Worm (Caenorhabditis elegans) whole organism, late embryonic: Measurements from ENCODE around the gene T11G6.5.
A peak's percentile ranks its signal among the peaks of the same experiment; 100 is the strongest.

Experiments used
- C08G9.2 ChIP-seq: sonication (generic microtip); optimal IDR thresholded peaks from 2 replicates; lab custom pipeline; 2016; ENCODE audit warnings: mild to moderate bottlenecking, missing genetic modification characterization, moderate library complexity, missing compliant biosample characterization
- F13H6.1 ChIP-seq: sonication (generic microtip); optimal IDR thresholded peaks from 2 replicates; lab custom pipeline; 2016; ENCODE audit warnings: missing genetic modification characterization, missing compliant biosample characterization
- K02D7.2 ChIP-seq: sonication (generic microtip); optimal IDR thresholded peaks from 2 replicates; lab custom pipeline; 2017; ENCODE audit warnings: mild to moderate bottlenecking, missing genetic modification characterization, missing compliant biosample characterization
- K09A11.1 ChIP-seq: sonication (generic microtip); optimal IDR thresholded peaks from 2 replicates; lab custom pipeline; 2017; ENCODE audit warnings: antibody characterized with exemption, mild to moderate bottlenecking, missing genetic modification characterization, missing compliant biosample characterization; ENCODE audit not compliant: insufficient read depth
- T23F11.4 ChIP-seq: fragments of 200-800 bp; sonication (Bioruptor generic); optimal IDR thresholded peaks from 2 replicates; lab custom pipeline; 2018; ENCODE audit warnings: mild to moderate bottlenecking, missing genetic modification characterization, missing compliant biosample characterization
- Y22D7AL.16 ChIP-seq: sonication (generic microtip); optimal IDR thresholded peaks from 2 replicates; lab custom pipeline; 2016; ENCODE audit warnings: missing genetic modification characterization, missing compliant biosample characterization
- ahr-1 ChIP-seq: sonication (generic microtip); optimal IDR thresholded peaks from 2 replicates; lab custom pipeline; 2016; ENCODE audit warnings: missing genetic modification characterization, missing compliant biosample characterization
- ama-1 ChIP-seq: fragments of 150-350 bp; optimal IDR thresholded peaks from 2 replicates; lab custom pipeline; 2014
- ceh-18 ChIP-seq: sonication (generic microtip); optimal IDR thresholded peaks from 2 replicates; lab custom pipeline; 2016; ENCODE audit warnings: missing genetic modification characterization, missing compliant biosample characterization
- ceh-19 ChIP-seq: fragments of 200-800 bp; sonication (Bioruptor generic); optimal IDR thresholded peaks from 2 replicates; lab custom pipeline; 2018; ENCODE audit warnings: mild to moderate bottlenecking, missing genetic modification characterization, missing compliant biosample characterization
- ceh-2 ChIP-seq: sonication (generic microtip); optimal IDR thresholded peaks from 2 replicates; lab custom pipeline; 2016; ENCODE audit warnings: missing genotype, missing genetic modification characterization, missing compliant biosample characterization
- ceh-34 ChIP-seq: sonication (generic microtip); optimal IDR thresholded peaks from 2 replicates; lab custom pipeline; 2016; ENCODE audit warnings: mild to moderate bottlenecking, missing genetic modification characterization, missing compliant biosample characterization
- ceh-6 ChIP-seq: fragments of 200-800 bp; sonication (Bioruptor generic); optimal IDR thresholded peaks from 2 replicates; lab custom pipeline; 2018; ENCODE audit warnings: mild to moderate bottlenecking, missing genetic modification characterization, missing compliant biosample characterization
- ceh-9 ChIP-seq: sonication (generic microtip); optimal IDR thresholded peaks from 2 replicates; lab custom pipeline; 2016; ENCODE audit warnings: mild to moderate bottlenecking, missing genetic modification characterization, inconsistent platforms, missing compliant biosample characterization
- che-1 ChIP-seq: sonication (generic microtip); optimal IDR thresholded peaks from 2 replicates; lab custom pipeline; 2016; ENCODE audit warnings: mild to moderate bottlenecking, missing genetic modification characterization, missing compliant biosample characterization
- dve-1 ChIP-seq: sonication (generic microtip); optimal IDR thresholded peaks from 2 replicates; lab custom pipeline; 2017; ENCODE audit warnings: antibody characterized with exemption, mild to moderate bottlenecking, missing genetic modification characterization, missing compliant biosample characterization
- elt-2 ChIP-seq: sonication (generic microtip); optimal IDR thresholded peaks from 2 replicates; lab custom pipeline; 2016; ENCODE audit warnings: missing genetic modification reagents, missing genetic modification characterization, missing compliant biosample characterization
- fkh-6 ChIP-seq: sonication (generic microtip); optimal IDR thresholded peaks from 2 replicates; lab custom pipeline; 2016; ENCODE audit warnings: missing genetic modification characterization, missing compliant biosample characterization
- gmeb-2 ChIP-seq: sonication (generic microtip); optimal IDR thresholded peaks from 2 replicates; lab custom pipeline; 2016; ENCODE audit warnings: missing genetic modification characterization, inconsistent platforms, missing compliant biosample characterization
- hlh-6 ChIP-seq: sonication (generic microtip); optimal IDR thresholded peaks from 2 replicates; lab custom pipeline; 2016; ENCODE audit warnings: missing genotype, missing genetic modification characterization, missing compliant biosample characterization
- hlh-8 ChIP-seq: sonication (generic microtip); optimal IDR thresholded peaks from 2 replicates; lab custom pipeline; 2016; ENCODE audit warnings: missing genotype, missing genetic modification characterization, missing compliant biosample characterization
- lim-6 ChIP-seq: sonication (generic microtip); optimal IDR thresholded peaks from 2 replicates; lab custom pipeline; 2016; ENCODE audit warnings: missing genetic modification characterization, missing compliant biosample characterization
- lin-11 ChIP-seq: fragments of 200-800 bp; sonication (Bioruptor generic); optimal IDR thresholded peaks from 2 replicates; lab custom pipeline; 2018; ENCODE audit warnings: mild to moderate bottlenecking, missing genetic modification characterization, missing compliant biosample characterization
- madf-2 ChIP-seq: sonication (generic microtip); optimal IDR thresholded peaks from 2 replicates; lab custom pipeline; 2017; ENCODE audit warnings: missing genetic modification characterization, missing compliant biosample characterization
- mec-3 ChIP-seq: sonication (generic microtip); optimal IDR thresholded peaks from 2 replicates; lab custom pipeline; 2016; ENCODE audit warnings: borderline replicate concordance, missing genetic modification characterization, missing compliant biosample characterization
- nfya-1 ChIP-seq: sonication (generic microtip); optimal IDR thresholded peaks from 2 replicates; lab custom pipeline; 2017; ENCODE audit warnings: missing genetic modification characterization, mild to moderate bottlenecking, missing compliant biosample characterization, antibody characterized with exemption, moderate library complexity
- nhr-11 ChIP-seq: fragments of 150-350 bp; optimal IDR thresholded peaks from 2 replicates; lab custom pipeline; 2014; ENCODE audit warnings: missing biosample characterization, missing genetic modification characterization
- nhr-232 ChIP-seq: sonication (generic microtip); optimal IDR thresholded peaks from 2 replicates; lab custom pipeline; 2016; ENCODE audit warnings: missing genetic modification characterization, missing compliant biosample characterization
- npax-4 ChIP-seq: sonication (generic microtip); optimal IDR thresholded peaks from 2 replicates; lab custom pipeline; 2016; ENCODE audit warnings: missing genetic modification characterization, missing compliant biosample characterization
- pha-4 ChIP-seq: fragments of 150-350 bp; optimal IDR thresholded peaks from 2 replicates; lab custom pipeline; 2018; ENCODE audit warnings: missing biosample characterization, missing genetic modification reagents, missing genetic modification characterization
- pros-1 ChIP-seq: fragments of 150-350 bp; optimal IDR thresholded peaks from 2 replicates; lab custom pipeline; 2014; ENCODE audit warnings: missing biosample characterization, missing genetic modification reagents, missing genetic modification characterization
- rnt-1 ChIP-seq: sonication (generic microtip); optimal IDR thresholded peaks from 2 replicates; lab custom pipeline; 2016; ENCODE audit warnings: missing genetic modification characterization, missing compliant biosample characterization
- sox-4 ChIP-seq: sonication (generic microtip); optimal IDR thresholded peaks from 2 replicates; lab custom pipeline; 2017; ENCODE audit warnings: mild to moderate bottlenecking, missing genetic modification characterization, inconsistent platforms, missing compliant biosample characterization
- tbx-2 ChIP-seq: sonication (generic microtip); optimal IDR thresholded peaks from 2 replicates; lab custom pipeline; 2016; ENCODE audit warnings: missing genetic modification characterization, missing compliant biosample characterization
- ttx-3 ChIP-seq: sonication (generic microtip); optimal IDR thresholded peaks from 2 replicates; lab custom pipeline; 2016; ENCODE audit warnings: missing genetic modification reagents, missing genetic modification characterization, missing compliant biosample characterization
- unc-55 ChIP-seq: sonication (generic microtip); optimal IDR thresholded peaks from 2 replicates; lab custom pipeline; 2017; ENCODE audit warnings: missing biosample characterization, missing genetic modification reagents, missing genetic modification characterization
- zip-5 ChIP-seq: sonication (generic microtip); optimal IDR thresholded peaks from 2 replicates; lab custom pipeline; 2016; ENCODE audit warnings: missing genetic modification characterization, missing compliant biosample characterization

The T11G6.5 gene

ce11 chrIV:10798604-10799003 lies 44.0 kb downstream of the T11G6.5 start:
- TF ChIP-seq K09A11.1 (tag; lab: Kevin White, UChicago), result no peak
- no peak for TF ChIP-seq nhr-11 (tag; lab: Kevin White, UChicago)
- no peak for TF ChIP-seq hlh-8
- no peak for TF ChIP-seq ttx-3 (tag; lab: Kevin White, UChicago)
- TF ChIP-seq pros-1, result no peak
- no peak for TF ChIP-seq ceh-19
- peak; percentile 36 for TF ChIP-seq elt-2 (tag; lab: Kevin White, UChicago)

ce11 chrIV:10796707-10797106 lies 45.8 kb downstream of the T11G6.5 start:
- TF ChIP-seq fkh-6 (tag; lab: Kevin White, UChicago) (no peak), elt-2 (tag; lab: Kevin White, UChicago) (peak; percentile 53)
- TF ChIP-seq, all 69 proteins: peak for 1

ce11 chrIV:10795678-10796077 lies 46.9 kb downstream of the T11G6.5 start:
- no peak for TF ChIP-seq tbx-2 (tag; lab: Kevin White, UChicago)
- TF ChIP-seq zip-5 (tag; lab: Kevin White, UChicago), result no peak
- TF ChIP-seq sox-4 (tag; lab: Kevin White, UChicago), result no peak
- no peak for TF ChIP-seq ceh-9 (tag; lab: Kevin White, UChicago)
- no peak for TF ChIP-seq lin-11 (tag; lab: Kevin White, UChicago)
- no peak for TF ChIP-seq nfya-1
- no peak for TF ChIP-seq nhr-232 (tag; lab: Kevin White, UChicago)
- TF ChIP-seq ahr-1 (tag; lab: Kevin White, UChicago), result no peak
- TF ChIP-seq dve-1 (tag; lab: Kevin White, UChicago), result no peak
- TF ChIP-seq rnt-1, result no peak
- no peak for TF ChIP-seq mec-3
- no peak for TF ChIP-seq ceh-2 (tag; lab: Kevin White, UChicago)
- TF ChIP-seq, all 69 proteins: peak for 0

ce11 chrIV:10790353-10790752 lies 52.2 kb downstream of the T11G6.5 start, which contains the start of gene pept-2:
Gene pept-2 (plus strand): TSS chrIV:10790653.
- TF ChIP-seq C08G9.2 (tag; lab: Kevin White, UChicago) (no peak), Y22D7AL.16 (tag; lab: Kevin White, UChicago) (no peak), npax-4 (tag; lab: Kevin White, UChicago) (no peak), hlh-6 (tag; lab: Kevin White, UChicago) (no peak), che-1 (tag; lab: Kevin White, UChicago) (no peak), ceh-18 (tag; lab: Kevin White, UChicago) (no peak), madf-2 (tag; lab: Kevin White, UChicago) (no peak), ceh-6 (GFP tag; lab: Kevin White, UChicago) (no peak), F13H6.1 (tag; lab: Kevin White, UChicago) (no peak), dve-1 (tag; lab: Kevin White, UChicago) (no peak), gmeb-2 (tag; lab: Kevin White, UChicago) (no peak), pros-1 (no peak), elt-2 (tag; lab: Kevin White, UChicago) (no peak), ceh-34 (tag; lab: Kevin White, UChicago) (no peak), pha-4 (tag; lab: Kevin White, UChicago) (no peak), ama-1 (no peak), K02D7.2 (tag; lab: Kevin White, UChicago) (no peak), unc-55 (GFP tag; lab: Kevin White, UChicago) (no peak)
- TF ChIP-seq, all 69 proteins: peak for 0

- no peak for TF ChIP-seq rnt-1
- TF ChIP-seq ahr-1 (tag; lab: Kevin White, UChicago), result no peak
- TF ChIP-seq T23F11.4 (GFP tag; lab: Kevin White, UChicago), result no peak
- no peak for TF ChIP-seq lim-6 (tag; lab: Kevin White, UChicago)
- TF ChIP-seq lin-11 (tag; lab: Kevin White, UChicago), result no peak
- no peak for TF ChIP-seq ceh-9 (tag; lab: Kevin White, UChicago)
Measured at ce11 chrIV:10786731-10787130, 55.8 kb downstream of the T11G6.5 start, which contains the start of gene srd-7. Gene srd-7 (minus strand): TSS chrIV:10786831.
